Worm (Caenorhabditis elegans): ENCODE measurements around the gene srbc-60.

Gene srbc-60

DNA sequence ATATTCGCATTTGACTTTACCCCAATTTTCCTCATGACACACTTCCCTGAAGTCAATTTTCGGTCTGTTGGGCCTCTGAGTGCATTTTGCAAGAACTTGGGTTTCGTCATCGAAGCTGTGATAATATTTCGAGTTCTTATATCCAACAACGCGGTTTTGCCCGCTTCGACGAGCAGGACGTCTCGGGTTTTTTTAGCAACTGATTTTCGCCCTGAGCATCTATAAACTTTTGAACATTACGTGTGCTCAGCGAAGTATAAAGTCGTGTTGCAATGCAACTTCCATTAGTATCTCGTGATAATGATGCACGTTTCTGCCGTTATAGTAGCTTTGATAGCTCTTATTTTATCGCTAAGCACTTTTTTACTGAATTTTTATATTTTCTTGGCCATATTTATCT, at the start of gene srbc-60:
TSS of gene srbc-60 (plus strand) at position 301 of the 400 bp plus-strand sequence.
- TF ChIP-seq tbx-37 (GFP tag; conservative IDR thresholded peaks at IDR 0.05) (no peak), ceh-13 (GFP tag; optimal IDR thresholded peaks at IDR 0.05) (no peak), pes-1 (GFP tag; IDR thresholded peaks at IDR 0.05) (no peak), tbx-11 (GFP tag; IDR thresholded peaks at IDR 0.05) (no peak), ceh-36 (tag; optimal IDR thresholded peaks at IDR 0.05) (no peak), scrt-1 (GFP tag; IDR thresholded peaks at IDR 0.05) (no peak)

- TF ChIP-seq ceh-13 (GFP tag; optimal IDR thresholded peaks at IDR 0.05) = no peak
- TF ChIP-seq pes-1 (GFP tag; IDR thresholded peaks at IDR 0.05) = no peak
- TF ChIP-seq B0310.2 (tag; optimal IDR thresholded peaks at IDR 0.05) = no peak
- no peak for TF ChIP-seq ets-7 (tag; optimal IDR thresholded peaks at IDR 0.05)
- no peak for TF ChIP-seq aly-1 (tag; optimal IDR thresholded peaks at IDR 0.05)
- TF ChIP-seq ama-1 (optimal IDR thresholded peaks at IDR 0.05) = no peak
- no peak for TF ChIP-seq ceh-36 (tag; optimal IDR thresholded peaks at IDR 0.05)
- no peak for TF ChIP-seq hnd-1 (tag; optimal IDR thresholded peaks at IDR 0.05)
- no peak for TF ChIP-seq tbx-11 (GFP tag; IDR thresholded peaks at IDR 0.05)
- no peak for TF ChIP-seq scrt-1 (GFP tag; IDR thresholded peaks at IDR 0.05)
- no peak for TF ChIP-seq flt-1 (GFP tag; IDR thresholded peaks at IDR 0.05)
Measured at ce11 chrV:731330-731729, 48.8 kb upstream of the srbc-60 start.

DNA sequence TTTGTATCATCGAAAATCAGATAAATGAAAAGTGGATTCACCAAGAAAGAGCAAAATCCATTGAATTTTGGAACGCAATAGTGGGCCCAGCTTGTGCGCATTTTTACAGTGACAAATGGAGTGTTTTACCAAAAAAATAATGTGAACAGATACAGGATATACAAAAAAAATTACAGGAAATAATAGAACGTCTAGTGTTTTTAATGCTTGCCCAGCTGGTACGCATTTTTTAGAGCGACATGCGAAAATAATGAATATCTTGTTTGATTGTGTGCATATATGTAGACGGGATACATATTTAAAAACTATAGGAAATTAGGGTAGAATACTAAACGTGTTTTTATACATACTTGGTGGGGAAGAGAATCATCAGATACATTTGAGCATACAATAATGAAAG, 43.9 kb upstream of the srbc-60 start, which contains the start of gene srj-25:
TSS of gene srj-25 (minus strand) at position 101 of the 400 bp plus-strand sequence.
- TF ChIP-seq hnd-1 (tag; optimal IDR thresholded peaks at IDR 0.05) (no peak), ceh-13 (GFP tag; optimal IDR thresholded peaks at IDR 0.05) (no peak), aly-1 (tag; optimal IDR thresholded peaks at IDR 0.05) (no peak), F13C5.2 (tag; optimal IDR thresholded peaks at IDR 0.05) (no peak), ceh-36 (tag; optimal IDR thresholded peaks at IDR 0.05) (no peak), flt-1 (GFP tag; IDR thresholded peaks at IDR 0.05) (no peak), sea-1 (GFP tag; conservative IDR thresholded peaks at IDR 0.05) (no peak)

- TF ChIP-seq scrt-1 (GFP tag; IDR thresholded peaks at IDR 0.05) = no peak
- no peak for TF ChIP-seq ets-7 (tag; optimal IDR thresholded peaks at IDR 0.05)
- no peak for TF ChIP-seq hmbx-1 (tag; optimal IDR thresholded peaks at IDR 0.05)
- no peak for TF ChIP-seq ama-1 (optimal IDR thresholded peaks at IDR 0.05)
- no peak for TF ChIP-seq sea-1 (GFP tag; conservative IDR thresholded peaks at IDR 0.05)
- no peak for TF ChIP-seq hnd-1 (tag; optimal IDR thresholded peaks at IDR 0.05)
- TF ChIP-seq ceh-13 (GFP tag; optimal IDR thresholded peaks at IDR 0.05) = no peak
- no peak for TF ChIP-seq tbx-11 (GFP tag; IDR thresholded peaks at IDR 0.05)
- no peak for TF ChIP-seq tra-4 (tag; optimal IDR thresholded peaks at IDR 0.05)
Measured at ce11 chrV:738770-739169, 41.3 kb upstream of the srbc-60 start, which contains the start of gene srj-24. Gene srj-24 (minus strand): TSS chrV:738870.

- TF ChIP-seq tbx-37 (GFP tag; conservative IDR thresholded peaks at IDR 0.05) = no peak
- no peak for TF ChIP-seq sea-1 (GFP tag; conservative IDR thresholded peaks at IDR 0.05)
- no peak for TF ChIP-seq pes-1 (GFP tag; IDR thresholded peaks at IDR 0.05)
- TF ChIP-seq hmg-4 (GFP tag; optimal IDR thresholded peaks at IDR 0.05) = no peak
- no peak for TF ChIP-seq aly-1 (tag; optimal IDR thresholded peaks at IDR 0.05)
- no peak for TF ChIP-seq ama-1 (optimal IDR thresholded peaks at IDR 0.05)
- TF ChIP-seq flt-1 (GFP tag; IDR thresholded peaks at IDR 0.05) = no peak
- TF ChIP-seq hmbx-1 (tag; optimal IDR thresholded peaks at IDR 0.05) = no peak
- TF ChIP-seq tra-4 (tag; optimal IDR thresholded peaks at IDR 0.05) = no peak
- TF ChIP-seq F13C5.2 (tag; optimal IDR thresholded peaks at IDR 0.05) = no peak
- no peak for TF ChIP-seq scrt-1 (GFP tag; IDR thresholded peaks at IDR 0.05)
- TF ChIP-seq ceh-13 (GFP tag; optimal IDR thresholded peaks at IDR 0.05) = no peak
- TF ChIP-seq tbx-11 (GFP tag; IDR thresholded peaks at IDR 0.05) = no peak
- TF ChIP-seq ets-7 (tag; optimal IDR thresholded peaks at IDR 0.05) = no peak
Measured at ce11 chrV:741820-742219, 38.3 kb upstream of the srbc-60 start, which contains the start of gene C05E4.7. Gene C05E4.7 (plus strand): TSS chrV:742120.

ce11 chrV:743348-743747, 36.8 kb upstream of the srbc-60 start, which contains the start of gene str-134:
Gene str-134 (plus strand): TSS chrV:743648.
- no peak for TF ChIP-seq ama-1 (optimal IDR thresholded peaks at IDR 0.05)
- no peak for TF ChIP-seq tbx-11 (GFP tag; IDR thresholded peaks at IDR 0.05)
- TF ChIP-seq aly-1 (tag; optimal IDR thresholded peaks at IDR 0.05) = no peak
- TF ChIP-seq flt-1 (GFP tag; IDR thresholded peaks at IDR 0.05) = no peak
- no peak for TF ChIP-seq ceh-13 (GFP tag; optimal IDR thresholded peaks at IDR 0.05)
- no peak for TF ChIP-seq F13C5.2 (tag; optimal IDR thresholded peaks at IDR 0.05)

DNA sequence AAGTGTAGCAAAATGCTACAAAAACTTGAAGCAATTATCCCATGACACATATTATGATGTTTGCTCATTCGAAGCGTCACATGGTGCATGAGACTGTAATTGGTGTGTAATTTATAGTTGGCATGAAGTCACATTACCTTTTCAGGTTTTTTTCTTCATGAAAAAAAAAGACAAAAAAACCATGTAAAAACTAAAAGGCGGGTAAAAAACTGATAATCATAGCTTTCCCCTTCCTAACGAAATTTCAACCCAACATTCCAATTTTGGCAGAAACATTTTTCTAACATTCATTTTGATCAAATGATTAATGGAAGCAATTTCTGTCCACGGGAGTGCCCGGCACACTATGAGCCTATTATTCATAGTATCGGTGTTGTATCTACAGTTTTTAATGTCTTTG, 32.1 kb upstream of the srbc-60 start, which contains the start of gene sri-4:
TSS of gene sri-4 (plus strand) at position 301 of the 400 bp plus-strand sequence.
- TF ChIP-seq ets-7 (tag; optimal IDR thresholded peaks at IDR 0.05) (no peak), tbx-37 (GFP tag; conservative IDR thresholded peaks at IDR 0.05) (no peak), scrt-1 (GFP tag; IDR thresholded peaks at IDR 0.05) (no peak), tbx-11 (GFP tag; IDR thresholded peaks at IDR 0.05) (no peak), hmg-4 (GFP tag; optimal IDR thresholded peaks at IDR 0.05) (no peak), sea-1 (GFP tag; conservative IDR thresholded peaks at IDR 0.05) (no peak), hnd-1 (tag; optimal IDR thresholded peaks at IDR 0.05) (no peak), ceh-36 (tag; optimal IDR thresholded peaks at IDR 0.05) (no peak), tra-4 (tag; optimal IDR thresholded peaks at IDR 0.05) (no peak), F13C5.2 (tag; optimal IDR thresholded peaks at IDR 0.05) (no peak), flt-1 (GFP tag; IDR thresholded peaks at IDR 0.05) (no peak), B0310.2 (tag; optimal IDR thresholded peaks at IDR 0.05) (no peak), ceh-13 (GFP tag; optimal IDR thresholded peaks at IDR 0.05) (no peak), ama-1 (optimal IDR thresholded peaks at IDR 0.05) (no peak), pes-1 (GFP tag; IDR thresholded peaks at IDR 0.05) (no peak), hmbx-1 (tag; optimal IDR thresholded peaks at IDR 0.05) (no peak)

DNA sequence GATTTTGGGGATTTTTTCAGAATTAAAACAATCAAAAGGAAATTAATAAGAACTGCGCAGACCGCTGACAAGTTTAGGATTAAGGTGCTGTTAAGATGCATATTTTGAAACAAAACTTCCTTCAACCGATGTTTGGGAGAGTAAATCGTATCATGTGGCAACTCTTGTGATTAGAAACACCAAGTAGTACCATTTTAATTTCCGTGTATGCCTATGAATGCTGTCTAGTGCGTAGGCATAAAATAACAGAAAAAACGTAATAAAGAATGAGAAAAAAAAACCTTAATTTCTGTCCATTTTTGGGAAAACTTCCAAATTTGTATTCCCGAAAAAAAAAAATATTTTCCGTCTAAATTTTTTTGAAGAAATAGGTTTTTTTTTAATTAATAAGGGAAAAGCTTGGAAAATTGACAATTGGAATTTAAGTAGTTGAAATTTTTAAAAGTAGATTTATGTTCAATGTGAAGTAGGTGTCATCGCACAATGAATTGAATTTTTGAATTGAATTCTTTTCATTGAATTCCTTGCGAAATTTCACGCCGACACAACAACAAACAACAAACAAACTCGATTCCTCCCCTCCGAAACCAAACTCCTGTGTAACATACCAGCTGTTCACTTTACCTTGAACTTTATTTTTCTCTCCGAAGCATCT, 27.3 kb upstream of the srbc-60 start, which contains the start of the genes str-262 and srp-1:
TSS of gene str-262 (minus strand) at position 101 of the 655 bp plus-strand sequence.
TSS of gene srp-1 (plus strand) at position 605 of the 655 bp plus-strand sequence.
- TF ChIP-seq pes-1 (GFP tag; IDR thresholded peaks at IDR 0.05) = no peak
- TF ChIP-seq tbx-37 (GFP tag; conservative IDR thresholded peaks at IDR 0.05) = no peak
- TF ChIP-seq flt-1 (GFP tag; IDR thresholded peaks at IDR 0.05) = no peak
- no peak for TF ChIP-seq ama-1 (optimal IDR thresholded peaks at IDR 0.05)
- no peak for TF ChIP-seq scrt-1 (GFP tag; IDR thresholded peaks at IDR 0.05)
- TF ChIP-seq ets-7 (tag; optimal IDR thresholded peaks at IDR 0.05) = no peak
- TF ChIP-seq tbx-11 (GFP tag; IDR thresholded peaks at IDR 0.05) = no peak
- no peak for TF ChIP-seq hmbx-1 (tag; optimal IDR thresholded peaks at IDR 0.05)
- no peak for TF ChIP-seq aly-1 (tag; optimal IDR thresholded peaks at IDR 0.05)
- TF ChIP-seq F13C5.2 (tag; optimal IDR thresholded peaks at IDR 0.05) = no peak
